Fruit fly (Drosophila melanogaster) whole organism, prepupa: ENCODE measurements around the gene CG8117.

ENCODE experiments used
- CG11294 ChIP-seq: fragments of 200-800 bp; sonication (Bioruptor generic); IDR thresholded peaks from 2 replicates; pipeline ENCODE4 v1.3.6; 2022; ENCODE audit warnings: missing biosample characterization, missing genetic modification characterization
- CG11902 ChIP-seq: fragments of 200-800 bp; sonication (Bioruptor generic); optimal IDR thresholded peaks from 3 replicates; lab custom pipeline; 2016; ENCODE audit warnings: missing biosample characterization, missing genetic modification characterization
- CG15336 ChIP-seq: fragments of 200-800 bp; sonication (Bioruptor generic); IDR thresholded peaks from 2 replicates; pipeline ENCODE4 v1.3.6; 2022; ENCODE audit warnings: missing biosample characterization, missing genetic modification characterization
- CG16779 ChIP-seq: fragments of 200-800 bp; sonication (Bioruptor generic); optimal IDR thresholded peaks from 3 replicates; lab custom pipeline; 2017; ENCODE audit warnings: missing biosample characterization, mild to moderate bottlenecking, missing genetic modification characterization
- CG3919 ChIP-seq: fragments of 200-800 bp; sonication (Bioruptor generic); optimal IDR thresholded peaks from 3 replicates; lab custom pipeline; 2016; ENCODE audit warnings: missing biosample characterization, missing genetic modification characterization
- CG4318 ChIP-seq: fragments of 200-800 bp; sonication (Bioruptor generic); optimal IDR thresholded peaks from 3 replicates; lab custom pipeline; 2017; ENCODE audit warnings: missing biosample characterization, mild to moderate bottlenecking, missing genetic modification characterization
- CG6163 ChIP-seq: fragments of 200-800 bp; sonication (Bioruptor generic); IDR thresholded peaks from 3 replicates; pipeline ENCODE4 v1.3.6; 2022; ENCODE audit warnings: missing biosample characterization, missing genetic modification characterization
- CG8632 ChIP-seq: fragments of 200-800 bp; sonication (Bioruptor generic); optimal IDR thresholded peaks from 3 replicates; lab custom pipeline; 2016; ENCODE audit warnings: missing biosample characterization, missing genetic modification characterization
- Eip75B ChIP-seq: fragments of 200-800 bp; sonication (Bioruptor generic); optimal IDR thresholded peaks from 3 replicates; lab custom pipeline; 2016; ENCODE audit warnings: missing biosample characterization, missing genetic modification characterization
- Gug ChIP-seq: fragments of 200-800 bp; sonication (Bioruptor generic); IDR thresholded peaks from 2 replicates; pipeline ENCODE4 v1.3.6; 2022; ENCODE audit warnings: missing biosample characterization, missing genetic modification characterization
- Met ChIP-seq: fragments of 200-800 bp; sonication (Bioruptor generic); optimal IDR thresholded peaks from 3 replicates; lab custom pipeline; 2016; ENCODE audit warnings: missing biosample characterization, missing genetic modification characterization
- Sox102F ChIP-seq: fragments of 200-800 bp; sonication (Bioruptor generic); optimal IDR thresholded peaks from 2 replicates; lab custom pipeline; 2016; ENCODE audit warnings: missing biosample characterization, mild to moderate bottlenecking, missing genetic modification characterization
- achi ChIP-seq: fragments of 200-800 bp; sonication (Bioruptor generic); optimal IDR thresholded peaks from 3 replicates; lab custom pipeline; 2016; ENCODE audit warnings: missing biosample characterization, missing genetic modification characterization
- fkh ChIP-seq: fragments of 200-800 bp; sonication (Bioruptor generic); optimal IDR thresholded peaks from 3 replicates; lab custom pipeline; 2017; ENCODE audit warnings: missing biosample characterization, mild to moderate bottlenecking, missing genetic modification characterization, moderate library complexity

dm6 chrX:15626279-15626678 lies 17.7 kb upstream of the CG8117 start:
- TF ChIP-seq achi = no peak
- TF ChIP-seq Met (GFP tag; lab: Kevin White, UChicago) = no peak
- no peak for TF ChIP-seq CG8632 (GFP tag; lab: Kevin White, UChicago)
- TF ChIP-seq CG16779 (tag; lab: Kevin White, UChicago) = no peak
- no peak for TF ChIP-seq Eip75B (GFP tag; lab: Kevin White, UChicago)
- TF ChIP-seq CG4318 (GFP tag; lab: Kevin White, UChicago) = no peak
- peak; percentile 6 for TF ChIP-seq fkh (GFP tag; lab: Kevin White, UChicago)
- peak; percentile 47; the same call in 1 of the 2 replicates for TF ChIP-seq CG15336 (GFP tag; lab: Robert Waterston, UW)
- TF ChIP-seq CG3919 = peak; percentile 29
- no peak for TF ChIP-seq CG11294 (GFP tag; lab: Robert Waterston, UW)
- TF ChIP-seq Gug = no peak
- peak; percentile 17 for TF ChIP-seq CG11902 (GFP tag; lab: Kevin White, UChicago)
- TF ChIP-seq Sox102F = no peak
- TF ChIP-seq CG6163 = peak; percentile 57; the same call in 1 of the 3 replicates
